Fruit fly (Drosophila melanogaster) whole organism, embryonic: ENCODE measurements around the gene CG7985.

Experiments used
- Aef1 ChIP-seq: fragments of 200-800 bp; sonication (Bioruptor generic); IDR thresholded peaks from 3 replicates; pipeline ENCODE4 v1.3.6; 2022; ENCODE audit warnings: missing biosample characterization, missing genetic modification characterization
- Atf-2 ChIP-seq: fragments of 200-800 bp; sonication (Bioruptor generic); optimal IDR thresholded peaks from 2 replicates; lab custom pipeline; 2016; ENCODE audit warnings: missing biosample characterization, missing genetic modification characterization
- Atf6 ChIP-seq: fragments of 200-800 bp; sonication (Bioruptor generic); IDR thresholded peaks from 2 replicates; pipeline ENCODE4 v1.3.6; 2022; ENCODE audit warnings: missing biosample characterization, missing genetic modification characterization
- CG10209 ChIP-seq: fragments of 200-800 bp; sonication (Bioruptor generic); optimal IDR thresholded peaks from 3 replicates; lab custom pipeline; 2017; ENCODE audit warnings: missing biosample characterization, mild to moderate bottlenecking, missing genetic modification characterization, missing genetic modification reagents
- CG1024 ChIP-seq: fragments of 200-800 bp; sonication (Bioruptor generic); IDR thresholded peaks from 2 replicates; pipeline ENCODE4 v1.3.6; 2022; ENCODE audit warnings: missing biosample characterization, missing genetic modification characterization
- CG10654 ChIP-seq: fragments of 200-800 bp; sonication (Bioruptor generic); optimal IDR thresholded peaks from 2 replicates; lab custom pipeline; 2016; ENCODE audit warnings: missing biosample characterization, missing genetic modification characterization
- CG17328 ChIP-seq: fragments of 200-800 bp; sonication (Bioruptor generic); IDR thresholded peaks from 2 replicates; pipeline ENCODE4 v1.3.6; 2022; ENCODE audit warnings: missing biosample characterization, missing genetic modification characterization
- CG31365 ChIP-seq: fragments of 200-800 bp; sonication (Bioruptor generic); optimal IDR thresholded peaks from 2 replicates; lab custom pipeline; 2018; ENCODE audit warnings: missing biosample characterization, mild to moderate bottlenecking, missing genetic modification characterization
- CG31388 ChIP-seq: fragments of 200-800 bp; sonication (Bioruptor generic); optimal IDR thresholded peaks from 2 replicates; lab custom pipeline; 2016; ENCODE audit warnings: missing biosample characterization, missing genetic modification characterization
- CG6175 ChIP-seq: fragments of 200-800 bp; sonication (Bioruptor generic); IDR thresholded peaks from 3 replicates; pipeline ENCODE4 v1.3.6; 2022; ENCODE audit warnings: missing biosample characterization, missing genetic modification characterization
- CG7372 ChIP-seq: fragments of 200-800 bp; sonication (Bioruptor generic); IDR thresholded peaks from 2 replicates; pipeline ENCODE4 v1.3.6; 2022; ENCODE audit warnings: missing biosample characterization, missing genetic modification characterization
- CG8089 ChIP-seq: fragments of 200-800 bp; sonication (Bioruptor generic); optimal IDR thresholded peaks from 3 replicates; lab custom pipeline; 2016; ENCODE audit warnings: missing biosample characterization, missing genetic modification characterization
- CG9437 ChIP-seq: fragments of 200-800 bp; sonication (Bioruptor generic); optimal IDR thresholded peaks from 2 replicates; lab custom pipeline; 2018; ENCODE audit warnings: missing biosample characterization, mild to moderate bottlenecking, missing genetic modification characterization
- CG9797 ChIP-seq: fragments of 200-800 bp; sonication (Bioruptor generic); optimal IDR thresholded peaks from 3 replicates; lab custom pipeline; 2018; ENCODE audit warnings: missing biosample characterization, mild to moderate bottlenecking, missing genetic modification characterization
- CkIIα-i1 ChIP-seq: fragments of 200-800 bp; sonication (Bioruptor generic); IDR thresholded peaks from 2 replicates; pipeline ENCODE4 v1.3.6; 2022; ENCODE audit warnings: missing biosample characterization, missing genetic modification characterization
- Dbx ChIP-seq: fragments of 200-800 bp; sonication (Bioruptor generic); IDR thresholded peaks from 3 replicates; pipeline ENCODE4 v1.3.6; 2022; ENCODE audit warnings: missing biosample characterization, missing genetic modification characterization
- E2f1 ChIP-seq: fragments of 200-800 bp; sonication (Bioruptor generic); IDR thresholded peaks from 2 replicates; pipeline ENCODE4 v1.3.6; 2022; ENCODE audit warnings: missing biosample characterization, missing genetic modification characterization
- H2.0 ChIP-seq: fragments of 200-800 bp; sonication (Bioruptor generic); IDR thresholded peaks from 2 replicates; pipeline ENCODE4 v1.3.6; 2022; ENCODE audit warnings: missing biosample characterization, missing genetic modification characterization
- HLHmδ ChIP-seq: fragments of 200-800 bp; sonication (Bioruptor generic); optimal IDR thresholded peaks from 2 replicates; lab custom pipeline; 2018; ENCODE audit warnings: missing biosample characterization, mild to moderate bottlenecking, missing genetic modification characterization, moderate library complexity
- HmgD ChIP-seq: fragments of 200-800 bp; sonication (Bioruptor generic); optimal IDR thresholded peaks from 3 replicates; lab custom pipeline; 2016; ENCODE audit warnings: missing biosample characterization, missing genetic modification characterization
- HmgZ ChIP-seq: fragments of 200-800 bp; sonication (Bioruptor generic); optimal IDR thresholded peaks from 2 replicates; lab custom pipeline; 2018; ENCODE audit warnings: missing biosample characterization, mild to moderate bottlenecking, missing genetic modification characterization
- Hmr ChIP-seq: fragments of 200-800 bp; sonication (Bioruptor generic); optimal IDR thresholded peaks from 3 replicates; lab custom pipeline; 2017; ENCODE audit warnings: mild to moderate bottlenecking, missing biosample characterization, missing genetic modification reagents, missing genetic modification characterization
- Hmx ChIP-seq: fragments of 200-800 bp; sonication (Bioruptor generic); optimal IDR thresholded peaks from 2 replicates; lab custom pipeline; 2016; ENCODE audit warnings: missing biosample characterization, missing genetic modification characterization
- Hr39 ChIP-seq: fragments of >200 bp; optimal IDR thresholded peaks from 2 replicates; lab custom pipeline; 2017
- Hsf ChIP-seq: fragments of 200-800 bp; sonication (Bioruptor generic); optimal IDR thresholded peaks from 3 replicates; lab custom pipeline; 2016; ENCODE audit warnings: missing biosample characterization, missing genetic modification characterization
- Jarid2 ChIP-seq: fragments of 200-800 bp; sonication (Bioruptor generic); optimal IDR thresholded peaks from 3 replicates; lab custom pipeline; 2017; ENCODE audit warnings: mild to moderate bottlenecking, missing biosample characterization, missing genetic modification reagents, missing genetic modification characterization
- MTF-1 ChIP-seq: fragments of 200-800 bp; sonication (Bioruptor generic); optimal IDR thresholded peaks from 2 replicates; lab custom pipeline; 2018; ENCODE audit warnings: missing biosample characterization, mild to moderate bottlenecking, missing genetic modification characterization, borderline replicate concordance
- Pdp1 ChIP-seq, 2 experiments: fragments of 200-800 bp; sonication (Bioruptor generic); optimal IDR thresholded peaks; 3 replicates each; lab custom pipeline; 2016; ENCODE audit warnings: missing biosample characterization in 2 of 2, missing genetic modification characterization in 2 of 2, mild to moderate bottlenecking in 1 of 2, moderate library complexity in 1 of 2
- Poxn ChIP-seq: fragments of 200-800 bp; sonication (Bioruptor generic); IDR thresholded peaks from 2 replicates; pipeline ENCODE4 v1.3.6; 2022; ENCODE audit warnings: missing biosample characterization, missing genetic modification characterization
- Ravus ChIP-seq: fragments of 200-800 bp; sonication (Bioruptor generic); IDR thresholded peaks from 2 replicates; pipeline ENCODE4 v1.3.6; 2022; ENCODE audit warnings: missing biosample characterization, missing genetic modification characterization
- Rfx ChIP-seq: fragments of 200-800 bp; sonication (Bioruptor generic); IDR thresholded peaks from 2 replicates; pipeline ENCODE4 v1.3.6; 2022; ENCODE audit warnings: missing biosample characterization, missing genetic modification characterization
- Sry-δ ChIP-seq: fragments of 200-800 bp; sonication (Bioruptor generic); optimal IDR thresholded peaks from 2 replicates; lab custom pipeline; 2016; ENCODE audit warnings: missing biosample characterization, missing genetic modification characterization
- Stat92E ChIP-seq, 3 experiments: fragments of >200 bp in 2 of 3; fragments of 200-800 bp in 1 of 3; sonication (Bioruptor generic) in 1 of 3; optimal IDR thresholded peaks; 2 replicates each; lab custom pipeline; 2017 to 2019; ENCODE audit warnings: missing biosample characterization in 3 of 3, missing genetic modification characterization in 3 of 3, mild to moderate bottlenecking in 1 of 3, moderate library complexity in 1 of 3
- Xrp1 ChIP-seq: fragments of 200-800 bp; sonication (Bioruptor generic); IDR thresholded peaks from 2 replicates; pipeline ENCODE4 v1.3.6; 2022; ENCODE audit warnings: missing biosample characterization, missing genetic modification characterization
- YL-1 ChIP-seq: fragments of 200-800 bp; sonication (Bioruptor generic); optimal IDR thresholded peaks from 3 replicates; lab custom pipeline; 2017; ENCODE audit warnings: missing biosample characterization, mild to moderate bottlenecking, missing genetic modification characterization
- bab2 ChIP-seq: fragments of 200-800 bp; sonication (Bioruptor generic); optimal IDR thresholded peaks from 2 replicates; lab custom pipeline; 2016; ENCODE audit warnings: missing biosample characterization, missing genetic modification characterization
- bcd ChIP-seq: fragments of 200-800 bp; sonication (Bioruptor generic); optimal IDR thresholded peaks from 2 replicates; lab custom pipeline; 2017; ENCODE audit warnings: missing biosample characterization, mild to moderate bottlenecking, missing genetic modification characterization
- bowl ChIP-seq: fragments of 200-800 bp; sonication (Bioruptor generic); IDR thresholded peaks from 2 replicates; pipeline ENCODE4 v1.3.6; 2022; ENCODE audit warnings: missing biosample characterization, missing genetic modification characterization
- btn ChIP-seq: fragments of 200-800 bp; sonication (Bioruptor generic); optimal IDR thresholded peaks from 2 replicates; lab custom pipeline; 2016; ENCODE audit warnings: missing biosample characterization, missing genetic modification characterization
- chif ChIP-seq, 2 experiments: fragments of 200-800 bp; sonication (Bioruptor generic); optimal IDR thresholded peaks; 3 replicates each; lab custom pipeline; 2016; ENCODE audit warnings: missing biosample characterization in 2 of 2, missing genetic modification characterization in 2 of 2
- dan ChIP-seq: fragments of 200-800 bp; sonication (Bioruptor generic); IDR thresholded peaks from 2 replicates; pipeline ENCODE4 v1.3.6; 2022; ENCODE audit warnings: missing biosample characterization, missing genetic modification characterization
- dysf ChIP-seq: fragments of 200-800 bp; sonication (Bioruptor generic); IDR thresholded peaks from 3 replicates; pipeline ENCODE4 v1.3.6; 2022; ENCODE audit warnings: missing biosample characterization, missing genetic modification characterization
- ftz-f1 ChIP-seq: fragments of 200-800 bp; sonication (Bioruptor generic); optimal IDR thresholded peaks from 2 replicates; lab custom pipeline; 2016; ENCODE audit warnings: missing biosample characterization, missing genetic modification characterization
- gro ChIP-seq: fragments of 200-800 bp; sonication (Bioruptor generic); optimal IDR thresholded peaks from 2 replicates; lab custom pipeline; 2016; ENCODE audit warnings: missing biosample characterization, missing genetic modification characterization
- h ChIP-seq: fragments of >200 bp; optimal IDR thresholded peaks from 2 replicates; lab custom pipeline; 2017
- lbe ChIP-seq: fragments of 200-800 bp; sonication (Bioruptor generic); optimal IDR thresholded peaks from 2 replicates; lab custom pipeline; 2016; ENCODE audit warnings: missing biosample characterization, mild to moderate bottlenecking, missing genetic modification characterization
- lilli ChIP-seq: fragments of 200-800 bp; sonication (Bioruptor generic); optimal IDR thresholded peaks from 3 replicates; lab custom pipeline; 2016; ENCODE audit warnings: missing biosample characterization, missing genetic modification characterization
- lov ChIP-seq, 2 experiments: fragments of 200-800 bp in 1 of 2; fragments of >200 bp in 1 of 2; sonication (Bioruptor generic) in 1 of 2; IDR thresholded peaks in 1 of 2; optimal IDR thresholded peaks in 1 of 2; 2 replicates in 1 of 2; 3 replicates in 1 of 2; pipeline versions ENCODE4 v1.3.6 to Lab custom; 2017 to 2022; ENCODE audit warnings: missing biosample characterization in 1 of 2, missing genetic modification characterization in 1 of 2
- mam ChIP-seq: fragments of 200-800 bp; sonication (Bioruptor generic); optimal IDR thresholded peaks from 3 replicates; lab custom pipeline; 2016; ENCODE audit warnings: missing biosample characterization, missing genetic modification characterization
- peb ChIP-seq: fragments of 200-800 bp; sonication (Bioruptor generic); IDR thresholded peaks from 2 replicates; pipeline ENCODE4 v1.3.6; 2022; ENCODE audit warnings: missing biosample characterization, missing genetic modification characterization
- scrt ChIP-seq: fragments of 200-800 bp; sonication (Bioruptor generic); optimal IDR thresholded peaks from 2 replicates; lab custom pipeline; 2018; ENCODE audit warnings: missing biosample characterization, mild to moderate bottlenecking, missing genetic modification characterization, moderate library complexity
- zf30C ChIP-seq: fragments of 200-800 bp; sonication (Bioruptor generic); optimal IDR thresholded peaks from 3 replicates; lab custom pipeline; 2018; ENCODE audit warnings: missing biosample characterization, mild to moderate bottlenecking, missing genetic modification characterization

The CG7985 gene

dm6 chr3R:18223434-18223833, 23.8 kb downstream of the CG7985 start, which contains the start of the genes mTerf5 and Non3 (continued):
- TF ChIP-seq Dbx (GFP tag; lab: Robert Waterston, UW) (peak; percentile 59; the same call in 2 of the 3 replicates), CG10209 (GFP tag; lab: Kevin White, UChicago) (peak; percentile 44), CG9797 (GFP tag; lab: Kevin White, UChicago) (peak; percentile 15), bab2 (GFP tag; lab: Kevin White, UChicago) (peak; percentile 38), Sry-δ (GFP tag; lab: Kevin White, UChicago) (peak; percentile 85), Xrp1 (GFP tag; lab: Robert Waterston, UW) (peak; percentile 73), Hsf (GFP tag; lab: Kevin White, UChicago) (peak; percentile 17), H2.0 (no peak), Pdp1 (GFP tag; optimal IDR thresholded peaks at IDR 0.05; lab: Kevin White, UChicago) (peak in 1 of 2 experiments; percentile 30), scrt (GFP tag; lab: Kevin White, UChicago) (peak; percentile 96), lilli (GFP tag; lab: Kevin White, UChicago) (peak; percentile 61), CG6175 (GFP tag; lab: Robert Waterston, UW) (no peak), MTF-1 (GFP tag; lab: Kevin White, UChicago) (no peak), CG31365 (no peak), chif (GFP tag; optimal IDR thresholded peaks at IDR 0.05; lab: Kevin White, UChicago) (no peak), CG17328 (GFP tag; lab: Robert Waterston, UW) (peak; percentile 51), Hmr (GFP tag; lab: Kevin White, UChicago) (peak; percentile 60), E2f1 (peak; percentile 11; the same call in 1 of the 2 replicates), CG9437 (GFP tag; lab: Kevin White, UChicago) (peak; percentile 86), btn (no peak), Stat92E (GFP tag; optimal IDR thresholded peaks at IDR 0.05; lab: Kevin White, UChicago) (no peak), CG7372 (GFP tag; lab: Robert Waterston, UW) (no peak), Poxn (GFP tag; lab: Robert Waterston, UW) (no peak), dan (GFP tag; lab: Robert Waterston, UW) (no peak), Atf-2 (GFP tag; lab: Kevin White, UChicago) (no peak), h (lab: Kevin White, UChicago) (no peak), CG10654 (GFP tag; lab: Kevin White, UChicago) (peak; percentile 56), Jarid2 (no peak), lbe (peak; percentile 51), CkIIα-i1 (GFP tag; lab: Robert Waterston, UW) (no peak), gro (no peak), ftz-f1 (GFP tag; lab: Kevin White, UChicago) (no peak), bcd (peak; percentile 44), HmgZ (tag; lab: Kevin White, UChicago) (peak; percentile 55), lov (optimal IDR thresholded peaks at IDR 0.05; lab: Kevin White, UChicago) (no peak), lov (GFP tag; IDR thresholded peaks at IDR 0.05; lab: Robert Waterston, UW) (no peak), Hmx (GFP tag; lab: Kevin White, UChicago) (no peak), Hr39 (no peak), dysf (GFP tag; lab: Robert Waterston, UW) (0 out of 3 replicates have a peak, but pooled peaks have one; percentile 36), peb (GFP tag; lab: Robert Waterston, UW) (peak; percentile 17; the same call in 1 of the 2 replicates), Atf6 (GFP tag; lab: Robert Waterston, UW) (no peak), CG31388 (GFP tag; lab: Kevin White, UChicago) (peak; percentile 10), Ravus (GFP tag; lab: Robert Waterston, UW) (no peak; the same call in 1 of the 2 replicates), CG8089 (GFP tag; lab: Kevin White, UChicago) (no peak), HmgD (GFP tag; lab: Kevin White, UChicago) (no peak), Aef1 (GFP tag; lab: Robert Waterston, UW) (no peak), mam (GFP tag; lab: Kevin White, UChicago) (peak; percentile 45), CG1024 (no peak), zf30C (GFP tag; lab: Kevin White, UChicago) (peak; percentile 7), bowl (GFP tag; lab: Robert Waterston, UW) (no peak), HLHmδ (GFP tag; lab: Kevin White, UChicago) (no peak), YL-1 (GFP tag; lab: Kevin White, UChicago) (peak; percentile 50), Rfx (GFP tag; lab: Robert Waterston, UW) (peak; percentile 59)
